Worm (Caenorhabditis elegans): Measurements from ENCODE around the gene srw-29.

DNA sequence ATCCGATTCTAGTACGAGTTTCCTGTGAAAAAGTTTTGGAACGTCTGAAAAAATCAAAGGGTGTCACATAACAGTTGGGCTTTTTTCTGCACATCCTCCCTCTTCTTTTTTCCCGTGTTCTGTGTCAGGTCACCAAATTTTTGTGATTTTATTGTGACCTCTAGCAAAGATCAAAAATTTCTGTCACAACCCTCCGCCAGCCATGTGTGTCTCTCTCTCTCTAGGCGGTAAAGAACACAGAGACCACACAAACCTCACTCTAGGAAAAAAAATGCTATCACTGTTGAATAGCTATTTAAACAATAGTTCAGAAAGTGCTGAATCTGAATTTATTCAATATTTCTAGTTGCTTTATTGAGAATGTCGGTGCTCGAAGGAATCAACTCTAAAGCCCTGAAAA, 33.7 kb downstream of the srw-29 start, which contains the start of gene gst-44:
- TF ChIP-seq snpc-1.2 (GFP tag; IDR thresholded peaks at IDR 0.05) (no peak), nhr-76 (tag; optimal IDR thresholded peaks at IDR 0.05) (no peak), tag-97 (GFP tag; IDR thresholded peaks at IDR 0.05) (no peak)

Measured in whole organism, L4 larva.